Fruit fly (Drosophila melanogaster) whole organism, wandering third instar larva: Measurements from ENCODE around the gene GramD1B.

Experiments used
- Abd-B ChIP-seq: fragments of >200 bp; optimal IDR thresholded peaks from 2 replicates; lab custom pipeline; 2017; ENCODE audit warnings: missing biosample characterization, missing genetic modification characterization
- CG32264 ChIP-seq: fragments of 200-800 bp; sonication (Bioruptor generic); optimal IDR thresholded peaks from 2 replicates; lab custom pipeline; 2016; ENCODE audit warnings: missing biosample characterization, missing genetic modification characterization
- CG9705 ChIP-seq: fragments of 200-800 bp; sonication (Bioruptor generic); optimal IDR thresholded peaks from 2 replicates; lab custom pipeline; 2018; ENCODE audit warnings: missing biosample characterization, mild to moderate bottlenecking, missing genetic modification characterization
- CrebA ChIP-seq: fragments of 200-800 bp; sonication (Bioruptor generic); optimal IDR thresholded peaks from 2 replicates; lab custom pipeline; 2016; ENCODE audit warnings: missing biosample characterization, mild to moderate bottlenecking, missing genetic modification characterization, borderline replicate concordance
- Dfd ChIP-seq: fragments of >200 bp; optimal IDR thresholded peaks from 2 replicates; lab custom pipeline; 2017; ENCODE audit warnings: missing biosample characterization, missing genetic modification characterization
- Dif ChIP-seq: fragments of 200-275, 200-300 bp; sonication (Bioruptor generic); optimal IDR thresholded peaks from 2 replicates; lab custom pipeline; 2018; ENCODE audit warnings: missing biosample characterization, missing genetic modification characterization; ENCODE audit not compliant: partially characterized antibody
- GATAd ChIP-seq: sonication (Bioruptor generic); optimal IDR thresholded peaks from 2 replicates; lab custom pipeline; 2016; ENCODE audit warnings: missing biosample characterization, missing genetic modification characterization
- HLH106 ChIP-seq: fragments of 200-800 bp; optimal IDR thresholded peaks from 3 replicates; lab custom pipeline; 2019; ENCODE audit warnings: missing biosample characterization, mild to moderate bottlenecking, missing genetic modification characterization, moderate library complexity
- Hnf4 ChIP-seq: fragments of 200-800 bp; sonication (Bioruptor generic); optimal IDR thresholded peaks from 2 replicates; lab custom pipeline; 2016; ENCODE audit warnings: missing biosample characterization, mild to moderate bottlenecking, missing genetic modification characterization
- Hr78 ChIP-seq: fragments of >200 bp; optimal IDR thresholded peaks from 2 replicates; lab custom pipeline; 2017; ENCODE audit warnings: missing biosample characterization, missing genetic modification characterization
- Hr83 ChIP-seq: fragments of 200-300 bp; sonication (Bioruptor generic); optimal IDR thresholded peaks from 2 replicates; lab custom pipeline; 2016; ENCODE audit warnings: missing biosample characterization, mild to moderate bottlenecking, missing genetic modification characterization, moderate library complexity; ENCODE audit not compliant: poor library complexity, severe bottlenecking
- Mio ChIP-seq: sonication (Bioruptor generic); optimal IDR thresholded peaks from 2 replicates; lab custom pipeline; 2016; ENCODE audit warnings: missing biosample characterization, missing genetic modification characterization
- Myc ChIP-seq: fragments of >200 bp; optimal IDR thresholded peaks from 2 replicates; lab custom pipeline; 2017
- N ChIP-seq: fragments of >200 bp; optimal IDR thresholded peaks from 2 replicates; lab custom pipeline; 2018; ENCODE audit warnings: missing biosample characterization, missing external identifiers, missing genetic modification characterization
- OdsH ChIP-seq: fragments of 200-800 bp; sonication (Bioruptor generic); optimal IDR thresholded peaks from 2 replicates; lab custom pipeline; 2016; ENCODE audit warnings: missing biosample characterization, mild to moderate bottlenecking, missing genetic modification characterization
- Rel ChIP-seq, 2 experiments: fragments of 200-800 bp; sonication (Bioruptor generic) in 1 of 2; optimal IDR thresholded peaks; 2 replicates in 1 of 2; 3 replicates in 1 of 2; lab custom pipeline; 2016 to 2019; ENCODE audit warnings: mild to moderate bottlenecking in 2 of 2, missing biosample characterization in 2 of 2, missing genetic modification characterization in 2 of 2, moderate library complexity in 1 of 2
- Sp1 ChIP-seq: fragments of 200-800 bp; sonication (Bioruptor generic); optimal IDR thresholded peaks from 3 replicates; lab custom pipeline; 2019; ENCODE audit warnings: missing biosample characterization, mild to moderate bottlenecking, missing genetic modification characterization, moderate library complexity
- br ChIP-seq: fragments of 200-800 bp; sonication (Bioruptor generic); optimal IDR thresholded peaks from 2 replicates; lab custom pipeline; 2016; ENCODE audit warnings: missing biosample characterization, missing genetic modification characterization
- brk ChIP-seq: fragments of 200-800 bp; sonication (Bioruptor generic); optimal IDR thresholded peaks from 2 replicates; lab custom pipeline; 2016; ENCODE audit warnings: missing biosample characterization, mild to moderate bottlenecking, missing genetic modification characterization
- dl ChIP-seq, 2 experiments: fragments of 175-275, 200-275 bp in 1 of 2; fragments of 200-275 bp in 1 of 2; sonication (Bioruptor generic); optimal IDR thresholded peaks; lab custom pipeline; 2018; ENCODE audit warnings: mild to moderate bottlenecking in 2 of 2, missing biosample characterization in 2 of 2, missing genetic modification characterization in 2 of 2, moderate library complexity in 2 of 2; ENCODE audit not compliant: partially characterized antibody in 2 of 2, insufficient read depth in 1 of 2
- dmrt93B ChIP-seq: fragments of 200-800 bp; sonication (Bioruptor generic); optimal IDR thresholded peaks from 2 replicates; lab custom pipeline; 2018; ENCODE audit warnings: missing biosample characterization, mild to moderate bottlenecking, missing genetic modification characterization
- dsf ChIP-seq: sonication (Bioruptor generic); optimal IDR thresholded peaks from 2 replicates; lab custom pipeline; 2016; ENCODE audit warnings: missing biosample characterization, missing genetic modification characterization, borderline replicate concordance
- ey ChIP-seq: fragments of 200-800 bp; sonication (Bioruptor generic); optimal IDR thresholded peaks from 2 replicates; lab custom pipeline; 2016; ENCODE audit warnings: missing biosample characterization, missing genetic modification characterization
- foxo ChIP-seq, 2 experiments: fragments of 200-800 bp; sonication (Bioruptor generic); optimal IDR thresholded peaks; 2 replicates in 1 of 2; 3 replicates in 1 of 2; lab custom pipeline; 2016 to 2017; ENCODE audit warnings: missing biosample characterization in 2 of 2, missing genetic modification characterization in 2 of 2
- fru ChIP-seq: fragments of 200-800 bp; sonication (Bioruptor generic); optimal IDR thresholded peaks from 3 replicates; lab custom pipeline; 2016; ENCODE audit warnings: missing biosample characterization, mild to moderate bottlenecking, missing genetic modification characterization
- h ChIP-seq: fragments of 200-800 bp; sonication (Bioruptor generic); optimal IDR thresholded peaks from 3 replicates; lab custom pipeline; 2016; ENCODE audit warnings: missing biosample characterization, mild to moderate bottlenecking, missing genetic modification characterization
- jim ChIP-seq: fragments of 175-275, 200-325 bp; sonication (Bioruptor generic); optimal IDR thresholded peaks from 2 replicates; lab custom pipeline; 2016; ENCODE audit warnings: missing biosample characterization, mild to moderate bottlenecking, missing genetic modification characterization
- pan ChIP-seq: fragments of >200 bp; optimal IDR thresholded peaks from 2 replicates; lab custom pipeline; 2017
- psq ChIP-seq: fragments of 200-800 bp; sonication (Bioruptor generic); optimal IDR thresholded peaks from 3 replicates; lab custom pipeline; 2017; ENCODE audit warnings: missing biosample characterization, mild to moderate bottlenecking, missing genetic modification characterization, moderate library complexity
- rgr ChIP-seq: fragments of 200-800 bp; sonication (Bioruptor generic); optimal IDR thresholded peaks from 3 replicates; lab custom pipeline; 2016; ENCODE audit warnings: missing biosample characterization, mild to moderate bottlenecking, missing genetic modification characterization
- sage ChIP-seq: fragments of 200-800 bp; sonication (Bioruptor generic); optimal IDR thresholded peaks from 2 replicates; lab custom pipeline; 2016; ENCODE audit warnings: missing biosample characterization, mild to moderate bottlenecking, missing genetic modification characterization
- sv ChIP-seq: fragments of 200-800 bp; sonication (Bioruptor generic); optimal IDR thresholded peaks from 3 replicates; lab custom pipeline; 2016; ENCODE audit warnings: missing biosample characterization, missing genetic modification characterization
- tai ChIP-seq: sonication (Bioruptor generic); optimal IDR thresholded peaks from 2 replicates; lab custom pipeline; 2016; ENCODE audit warnings: missing biosample characterization, missing genetic modification characterization
- usp ChIP-seq: fragments of >200 bp; optimal IDR thresholded peaks from 2 replicates; lab custom pipeline; 2017; ENCODE audit warnings: missing biosample characterization, missing genetic modification characterization

The GramD1B gene

DNA sequence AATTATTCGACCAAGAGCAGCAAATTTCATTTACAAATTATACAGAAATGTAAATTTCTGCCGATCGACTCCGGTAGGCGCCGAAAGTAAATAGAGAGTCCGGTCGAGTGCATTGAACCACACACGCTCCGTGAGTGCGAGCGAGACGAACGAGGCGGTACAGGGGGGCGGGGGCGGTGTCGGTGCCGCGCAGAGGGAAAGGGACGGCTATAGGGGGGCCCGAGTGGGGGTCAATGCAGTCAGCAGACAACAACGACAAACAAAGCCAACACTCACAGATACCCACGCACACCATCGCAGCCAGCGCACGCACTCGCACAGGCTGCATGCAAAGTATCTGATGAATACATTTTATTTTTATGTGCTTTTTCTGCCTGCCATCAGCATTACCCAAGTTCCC lies 33.8 kb downstream of the GramD1B start:
- TF ChIP-seq psq (GFP tag; lab: Kevin White, UChicago) (peak; percentile 4), CrebA (GFP tag; lab: Kevin White, UChicago) (no peak), h (no peak), Sp1 (GFP tag; lab: Kevin White, UChicago) (peak; percentile 9), brk (GFP tag; lab: Kevin White, UChicago) (no peak), pan (lab: Kevin White, UChicago) (no peak), OdsH (GFP tag; lab: Kevin White, UChicago) (no peak), sv (no peak), rgr (GFP tag; lab: Kevin White, UChicago) (peak; percentile 3), Abd-B (no peak), Rel (GFP tag; optimal IDR thresholded peaks at IDR 0.05; lab: Kevin White, UChicago) (no peak), Rel (tag; optimal IDR thresholded peaks at IDR 0.05; lab: Kevin White, UChicago) (peak; percentile 83), Dfd (GFP tag; lab: Kevin White, UChicago) (peak; percentile 53), CG9705 (GFP tag; lab: Kevin White, UChicago) (no peak), Hr83 (GFP tag; lab: Kevin White, UChicago) (no peak), GATAd (GFP tag; lab: Kevin White, UChicago) (no peak), HLH106 (tag; lab: Kevin White, UChicago) (peak; percentile 3), CG32264 (no peak)
- TF ChIP-seq, all 38 proteins: peak for 6

DNA sequence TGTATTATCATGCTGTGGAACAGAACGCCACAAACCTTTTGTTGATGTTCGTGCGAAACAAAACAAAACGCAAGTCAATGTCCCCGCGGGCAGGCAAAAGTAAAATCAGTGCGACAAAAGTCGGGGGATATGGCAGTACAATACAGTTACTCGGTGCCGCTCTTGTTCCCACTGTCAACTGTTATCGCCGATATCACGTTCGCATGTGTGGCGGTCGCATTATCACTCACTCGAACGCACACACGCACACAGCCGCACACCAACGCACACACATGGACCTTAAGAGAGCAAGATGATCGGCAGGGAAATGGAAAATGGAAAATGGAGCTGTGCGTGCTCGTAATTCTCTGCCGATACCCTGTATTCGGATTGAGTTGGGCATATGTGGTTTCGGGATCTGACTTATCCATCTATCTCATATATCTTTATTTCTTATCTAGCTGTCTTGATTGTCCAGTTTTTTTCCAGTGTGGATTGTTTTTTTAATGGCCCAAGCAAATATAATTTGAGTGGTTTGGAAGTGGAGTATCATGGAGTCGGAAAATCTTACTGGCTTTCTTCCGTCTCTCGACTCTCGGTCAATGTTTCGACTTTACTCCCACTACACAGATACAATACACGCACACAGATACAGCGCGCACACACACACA lies 34.5 kb downstream of the GramD1B start:
- TF ChIP-seq psq (GFP tag; lab: Kevin White, UChicago) (peak; percentile 17), dmrt93B (peak; percentile 28), rgr (GFP tag; lab: Kevin White, UChicago) (peak; percentile 35), Abd-B (no peak), OdsH (GFP tag; lab: Kevin White, UChicago) (peak; percentile 36), foxo (GFP tag; optimal IDR thresholded peaks at IDR 0.05; lab: Kevin White, UChicago) (peak in 1 of 2 experiments; percentile 61), ey (peak; percentile 54), br (peak; percentile 67), dsf (no peak), HLH106 (tag; lab: Kevin White, UChicago) (peak; percentile 40), Rel (GFP tag; optimal IDR thresholded peaks at IDR 0.05; lab: Kevin White, UChicago) (no peak), Rel (tag; optimal IDR thresholded peaks at IDR 0.05; lab: Kevin White, UChicago) (peak; percentile 83), GATAd (GFP tag; lab: Kevin White, UChicago) (no peak), Hr83 (GFP tag; lab: Kevin White, UChicago) (peak; percentile 49), fru (peak; percentile 18), Mio (GFP tag; lab: Kevin White, UChicago) (no peak), tai (GFP tag; lab: Kevin White, UChicago) (no peak), sage (GFP tag; lab: Kevin White, UChicago) (peak; percentile 36), jim (GFP tag; lab: Kevin White, UChicago) (no peak), sv (peak; percentile 21), usp (GFP tag; lab: Kevin White, UChicago) (no peak), Myc (lab: Kevin White, UChicago) (no peak), Hr78 (GFP tag; lab: Kevin White, UChicago) (no peak), h (peak; percentile 30), CG9705 (GFP tag; lab: Kevin White, UChicago) (no peak), N (GFP tag; lab: Kevin White, UChicago) (no peak), Dif (GFP tag; lab: Kevin White, UChicago) (no peak), Hnf4 (peak; percentile 39), CrebA (GFP tag; lab: Kevin White, UChicago) (peak; percentile 29)

DNA sequence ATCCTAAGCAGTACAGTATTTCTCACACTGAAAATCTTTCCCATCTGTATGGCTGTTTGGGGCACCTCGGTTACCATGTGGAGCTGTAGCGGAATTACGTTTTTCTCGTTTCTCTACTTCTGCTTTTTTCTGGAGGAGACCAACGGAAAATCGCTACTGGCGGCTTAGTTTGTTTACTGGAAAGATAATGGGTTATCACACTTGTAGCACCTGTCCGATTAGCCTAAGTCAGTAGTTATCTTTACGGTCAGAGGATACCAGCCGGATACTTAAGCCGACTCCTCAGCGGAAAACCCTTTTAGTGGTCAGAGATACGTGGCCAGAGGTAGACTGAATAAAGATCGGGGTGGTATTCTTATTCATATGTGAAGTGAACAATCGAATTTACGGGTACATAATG lies 40.7 kb downstream of the GramD1B start, which contains the start of gene CG15408:
TSS of gene CG15408 (plus strand) at position 301 of the 400 bp plus-strand sequence.
- TF ChIP-seq sv (no peak), Abd-B (no peak), foxo (GFP tag; optimal IDR thresholded peaks at IDR 0.05; lab: Kevin White, UChicago) (no peak), dl (GFP tag; optimal IDR thresholded peaks at IDR 0.05; lab: Kevin White, UChicago; ENCODE audit: insufficient read depth in 1 of 2, partially characterized antibody in 2 of 2) (no peak), Hr83 (GFP tag; lab: Kevin White, UChicago) (no peak), h (no peak)
